Worm (Caenorhabditis elegans): Measurements from ENCODE around the gene fbxb-15.

- no peak for TF ChIP-seq flt-1 (GFP tag; IDR thresholded peaks at IDR 0.05)
- TF ChIP-seq F13C5.2 (tag; optimal IDR thresholded peaks at IDR 0.05) = no peak
- no peak for TF ChIP-seq ama-1 (optimal IDR thresholded peaks at IDR 0.05)
- TF ChIP-seq tbx-11 (GFP tag; IDR thresholded peaks at IDR 0.05) = no peak
- no peak for TF ChIP-seq B0310.2 (tag; optimal IDR thresholded peaks at IDR 0.05)
- TF ChIP-seq sea-1 (GFP tag; conservative IDR thresholded peaks at IDR 0.05) = no peak
- no peak for TF ChIP-seq hmg-4 (GFP tag; optimal IDR thresholded peaks at IDR 0.05)
Observed at ce11 chrII:1692827-1693226, 39.5 kb upstream of the fbxb-15 start, which contains the start of gene fbxc-21.

Data from whole organism, early embryonic.